Comparison of ENCODE assay signal across 2 worm cellular contexts in the genomic region with DNA sequence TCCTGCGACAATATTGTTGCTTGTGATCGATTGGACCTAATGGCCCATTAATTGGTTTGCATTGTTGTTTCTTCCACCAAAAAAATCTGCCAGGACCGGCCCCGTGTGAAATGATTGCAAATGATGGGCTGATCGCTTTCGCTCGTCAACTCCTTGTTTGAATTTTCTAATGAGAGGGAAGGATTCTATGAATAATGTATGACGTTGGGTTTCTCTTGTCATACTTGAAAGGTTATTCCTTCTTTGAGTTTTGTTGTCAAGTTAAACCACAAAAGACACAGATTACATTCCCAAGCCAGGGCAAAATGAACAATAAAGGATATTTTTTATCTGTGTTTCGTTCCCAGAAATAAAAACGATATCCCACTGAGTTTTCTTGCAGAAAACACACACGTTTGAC.
TF ChIP-seq lines count a peak whose summit lies in the region.

No protein-coding gene starts in this region.

TF ChIP-seq in whole organism, L1 larva, 84 proteins besides CTCF, POLR2A, EP300 and RAD21:
- TF ChIP-seq irx-1 (tag; optimal IDR thresholded peaks at IDR 0.05; lab: Kevin White, UChicago), result peak; percentile 26
- no peak for TF ChIP-seq dpl-1 (GFP tag; optimal IDR thresholded peaks at IDR 0.05; lab: Kevin White, UChicago)
- TF ChIP-seq nhr-77 (tag; optimal IDR thresholded peaks at IDR 0.05; lab: Kevin White, UChicago), result no peak

TF ChIP-seq in whole organism, L4 larva, 104 proteins besides CTCF, POLR2A, EP300 and RAD21:
- TF ChIP-seq lin-15B (tag; optimal IDR thresholded peaks at IDR 0.05; lab: Kevin White, UChicago), result no peak
- TF ChIP-seq aha-1 (tag; lab: Kevin White, UChicago), result peak; percentile 95
- TF ChIP-seq Y105C5A.15 (GFP tag; IDR thresholded peaks at IDR 0.05; lab: Robert Waterston, UW), result no peak
TF ChIP-seq in whole organism, L4 larva: peak in this region for 1.
